Worm (Caenorhabditis elegans): ENCODE results near the gene chdh-1.
A peak's percentile ranks its signal among the peaks of the same experiment; 100 is the strongest.

Gene chdh-1

ce11 chrII:8741277-8741676 lies 42.5 kb upstream of the chdh-1 start:
- TF ChIP-seq hlh-30 (tag; optimal IDR thresholded peaks at IDR 0.05; ENCODE audit: insufficient read depth): peak; percentile 35
- TF ChIP-seq nfya-1 (tag; optimal IDR thresholded peaks at IDR 0.05): no peak

ce11 chrII:8740326-8740949 lies 41.7 kb upstream of the chdh-1 start:
- TF ChIP-seq elt-2 (tag; optimal IDR thresholded peaks at IDR 0.05): peak; percentile 95
- TF ChIP-seq nfya-1 (tag; optimal IDR thresholded peaks at IDR 0.05): no peak
- no peak for TF ChIP-seq pax-1 (tag; optimal IDR thresholded peaks at IDR 0.05)

DNA sequence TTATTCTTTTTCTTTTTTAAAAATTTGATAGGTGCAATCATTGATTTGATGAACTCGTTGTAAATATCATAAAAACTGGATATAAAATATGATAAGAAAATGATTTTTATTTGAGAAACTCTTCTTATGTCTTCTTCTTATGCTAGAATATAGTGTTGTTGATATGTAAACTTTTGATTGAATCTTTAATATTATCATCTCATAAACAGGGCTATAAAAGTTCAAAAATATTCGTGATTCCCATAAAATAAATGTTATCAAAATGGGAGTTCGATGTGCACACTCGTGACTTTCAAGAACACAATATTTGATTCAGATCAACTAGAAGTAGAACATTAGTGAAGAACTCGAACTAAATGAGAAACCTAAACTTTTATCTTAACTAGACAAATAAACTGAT lies 40.2 kb upstream of the chdh-1 start:
- no peak for TF ChIP-seq tbx-2 (tag; optimal IDR thresholded peaks at IDR 0.05)
- no peak for TF ChIP-seq zip-5 (tag; optimal IDR thresholded peaks at IDR 0.05)
- no peak for TF ChIP-seq fax-1 (tag; optimal IDR thresholded peaks at IDR 0.05)
- TF ChIP-seq ceh-22 (tag; optimal IDR thresholded peaks at IDR 0.05): no peak
- TF ChIP-seq che-1 (tag; optimal IDR thresholded peaks at IDR 0.05): no peak
- no peak for TF ChIP-seq unc-86 (tag; optimal IDR thresholded peaks at IDR 0.05)
- TF ChIP-seq nfya-1 (tag; optimal IDR thresholded peaks at IDR 0.05): no peak
- TF ChIP-seq pat-9 (tag; optimal IDR thresholded peaks at IDR 0.05): no peak

DNA sequence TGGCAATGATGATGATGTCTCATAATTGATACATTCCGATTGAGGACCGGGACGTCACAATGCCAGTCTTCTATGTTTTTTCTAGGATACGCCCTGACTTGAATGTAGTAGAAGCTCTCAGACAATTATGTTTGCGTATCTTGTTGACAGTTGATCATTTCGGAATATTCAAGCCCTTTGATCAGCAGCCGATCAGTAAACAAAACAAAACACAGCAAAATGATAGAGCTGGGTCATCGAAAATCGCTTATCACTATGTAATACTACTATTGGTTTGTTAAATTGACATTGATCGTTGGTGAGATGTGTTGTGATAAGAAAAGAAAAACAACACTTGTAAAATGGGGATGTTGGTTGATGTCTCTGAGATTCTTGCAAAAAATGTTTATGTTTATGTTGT lies 39.5 kb upstream of the chdh-1 start:
- TF ChIP-seq pqm-1 (tag; optimal IDR thresholded peaks at IDR 0.05) (no peak), elt-2 (tag; optimal IDR thresholded peaks at IDR 0.05) (peak; percentile 23), hlh-15 (tag; optimal IDR thresholded peaks at IDR 0.05) (no peak)

ce11 chrII:8737456-8737855 lies 38.7 kb upstream of the chdh-1 start, which contains the start of gene idpb-4:
Gene idpb-4 (minus strand): TSS chrII:8737556.
- TF ChIP-seq ztf-16 (tag; optimal IDR thresholded peaks at IDR 0.05): no peak
- TF ChIP-seq pha-4 (tag; optimal IDR thresholded peaks at IDR 0.05): no peak
- TF ChIP-seq fax-1 (tag; optimal IDR thresholded peaks at IDR 0.05): no peak
- TF ChIP-seq syd-9 (tag; optimal IDR thresholded peaks at IDR 0.05): no peak
- TF ChIP-seq T23F11.4 (GFP tag; optimal IDR thresholded peaks at IDR 0.05): no peak
- TF ChIP-seq ceh-14 (tag; optimal IDR thresholded peaks at IDR 0.05): no peak
- TF ChIP-seq odd-2 (tag; optimal IDR thresholded peaks at IDR 0.05): no peak
- TF ChIP-seq C38D4.7 (GFP tag; optimal IDR thresholded peaks at IDR 0.05): no peak
- no peak for TF ChIP-seq zip-5 (tag; optimal IDR thresholded peaks at IDR 0.05)
- TF ChIP-seq tbx-2 (tag; optimal IDR thresholded peaks at IDR 0.05): no peak
- no peak for TF ChIP-seq pax-1 (tag; optimal IDR thresholded peaks at IDR 0.05)
- no peak for TF ChIP-seq elt-4 (tag; optimal IDR thresholded peaks at IDR 0.05)
- TF ChIP-seq hlh-13 (GFP tag; optimal IDR thresholded peaks at IDR 0.05): no peak
- no peak for TF ChIP-seq lim-6 (tag; optimal IDR thresholded peaks at IDR 0.05)
- no peak for TF ChIP-seq pros-1 (tag; optimal IDR thresholded peaks at IDR 0.05)
- no peak for TF ChIP-seq F13H6.1 (tag; optimal IDR thresholded peaks at IDR 0.05)
- TF ChIP-seq madf-2 (tag; optimal IDR thresholded peaks at IDR 0.05): no peak
- TF ChIP-seq eyg-1 (tag; optimal IDR thresholded peaks at IDR 0.05): no peak
- no peak for TF ChIP-seq hlh-6 (tag; optimal IDR thresholded peaks at IDR 0.05)

DNA sequence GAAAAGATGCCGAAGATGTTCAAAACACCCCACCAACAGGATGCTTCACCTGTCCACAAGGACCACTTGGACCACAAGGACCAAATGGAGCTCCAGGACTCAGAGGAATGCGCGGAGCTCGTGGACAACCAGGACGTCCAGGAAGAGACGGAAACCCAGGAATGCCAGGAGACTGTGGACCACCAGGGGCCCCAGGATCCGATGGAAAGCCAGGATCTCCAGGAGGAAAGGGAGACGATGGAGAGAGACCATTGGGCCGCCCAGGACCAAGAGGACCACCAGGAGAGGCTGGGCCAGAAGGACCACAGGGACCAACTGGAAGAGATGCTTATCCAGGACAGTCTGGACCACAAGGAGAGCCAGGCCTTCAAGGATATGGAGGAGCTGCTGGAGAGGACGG lies 34.9 kb upstream of the chdh-1 start:
- TF ChIP-seq fkh-10 (GFP tag; optimal IDR thresholded peaks at IDR 0.05) (no peak), ets-4 (tag; optimal IDR thresholded peaks at IDR 0.05) (no peak), nfya-1 (tag; optimal IDR thresholded peaks at IDR 0.05) (no peak), ceh-2 (tag; optimal IDR thresholded peaks at IDR 0.05) (no peak), pqm-1 (tag; optimal IDR thresholded peaks at IDR 0.05) (no peak), sox-2 (GFP tag; IDR thresholded peaks at IDR 0.05) (no peak), pha-4 (tag; optimal IDR thresholded peaks at IDR 0.05) (no peak), T23F11.4 (GFP tag; optimal IDR thresholded peaks at IDR 0.05) (no peak)

Measured in whole organism, late embryonic.